Fruit fly (Drosophila melanogaster) whole organism, larva: ENCODE results near the gene CG14692.

Source experiments
- noc ChIP-seq: fragments of 200-800 bp; sonication (Bioruptor generic); optimal IDR thresholded peaks from 3 replicates; lab custom pipeline; 2019; ENCODE audit warnings: missing biosample characterization, mild to moderate bottlenecking, missing genetic modification characterization, moderate library complexity

The CG14692 gene

DNA sequence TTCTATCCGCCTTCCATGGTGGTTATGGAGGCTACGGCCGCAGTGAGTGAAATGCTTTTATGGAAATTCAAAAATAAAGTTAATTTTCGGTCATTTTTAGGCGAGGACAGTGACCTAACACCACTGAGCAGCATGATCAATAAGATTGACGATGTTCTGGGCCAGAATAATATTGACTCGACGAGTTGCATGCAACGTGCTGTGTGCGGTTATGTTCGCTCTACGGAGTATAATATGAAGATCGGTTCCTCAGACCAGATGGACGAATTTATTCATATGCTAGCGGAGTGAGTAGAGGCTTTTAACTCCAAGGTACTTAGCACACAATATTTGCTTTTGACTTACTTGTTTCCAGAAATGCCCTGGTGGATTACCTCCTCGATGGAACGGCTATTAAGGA lies 23.6 kb downstream of the CG14692 start:
- no peak for TF ChIP-seq noc (tag; lab: Kevin White, UChicago)

DNA sequence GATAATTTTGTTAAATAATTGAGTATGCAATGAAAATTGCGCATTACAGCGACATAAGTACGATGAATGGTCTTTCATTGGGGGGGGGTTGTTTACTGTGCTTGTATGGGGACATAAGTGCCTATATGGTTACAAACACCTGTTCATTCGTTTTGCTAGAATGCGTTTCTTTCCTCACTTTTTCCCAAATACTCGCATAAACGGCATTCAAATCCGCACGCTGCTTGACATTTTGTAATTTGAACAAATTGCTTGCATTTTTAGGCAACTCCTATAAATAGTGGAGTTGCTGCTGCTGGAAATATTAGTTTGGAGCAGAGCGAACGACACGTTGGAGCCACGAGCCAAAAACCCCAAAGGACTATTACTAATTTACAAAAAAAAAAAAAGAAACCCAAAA lies 24.5 kb downstream of the CG14692 start, which contains the start of gene Desi:
Desi (plus strand) TSS at position 301 of the 400 bp plus-strand sequence.
- no peak for TF ChIP-seq noc (tag; lab: Kevin White, UChicago)

DNA sequence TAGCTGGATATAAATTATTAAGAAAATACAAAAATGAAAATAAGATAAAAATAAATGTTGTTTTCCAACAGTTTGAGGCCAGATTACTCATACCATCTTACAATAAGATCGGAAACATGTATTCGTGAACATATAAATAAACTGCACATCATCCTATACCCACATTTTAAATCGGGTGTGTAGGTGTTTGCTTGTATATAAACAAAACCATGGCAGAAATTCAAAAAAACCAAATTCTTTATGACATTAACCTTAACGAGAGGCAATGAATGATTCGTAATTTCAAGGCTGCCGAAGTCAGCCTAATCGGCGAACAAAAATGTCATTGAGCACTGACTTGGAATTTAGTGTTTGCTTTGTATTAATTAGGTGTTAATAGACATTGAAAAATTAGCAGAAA lies 25.6 kb downstream of the CG14692 start:
- no peak for TF ChIP-seq noc (tag; lab: Kevin White, UChicago)

DNA sequence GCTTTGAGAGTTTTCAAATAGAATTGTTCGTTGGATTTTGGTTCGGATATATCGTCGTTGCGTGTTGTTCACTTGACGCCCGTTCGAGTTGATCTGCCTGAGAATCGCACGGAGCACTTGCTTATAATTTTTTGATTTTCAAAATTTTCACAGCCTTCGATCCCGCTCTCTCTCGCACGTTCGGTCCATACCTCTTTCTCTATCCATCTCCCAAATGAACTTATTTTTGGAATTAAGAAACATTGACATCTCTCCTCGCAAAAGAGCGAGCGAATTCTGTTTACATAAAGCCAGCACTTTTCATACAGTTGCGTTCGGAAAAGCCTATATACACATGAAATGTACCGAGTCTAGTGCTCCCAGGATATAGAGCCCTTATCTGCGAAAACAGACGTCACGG lies 26.5 kb downstream of the CG14692 start, which contains the start of the genes CG45076, CG45078 and fau:
CG45076 (minus strand) TSS at position 101 of the 400 bp plus-strand sequence.
CG45078 (minus strand) TSS at position 101 of the 400 bp plus-strand sequence.
fau (minus strand) TSS at position 101 of the 400 bp plus-strand sequence.
- no peak for TF ChIP-seq noc (tag; lab: Kevin White, UChicago)

- TF ChIP-seq noc (tag; lab: Kevin White, UChicago) = no peak
Measured at dm6 chr3R:10776047-10776659, 27.6 kb downstream of the CG14692 start.

DNA sequence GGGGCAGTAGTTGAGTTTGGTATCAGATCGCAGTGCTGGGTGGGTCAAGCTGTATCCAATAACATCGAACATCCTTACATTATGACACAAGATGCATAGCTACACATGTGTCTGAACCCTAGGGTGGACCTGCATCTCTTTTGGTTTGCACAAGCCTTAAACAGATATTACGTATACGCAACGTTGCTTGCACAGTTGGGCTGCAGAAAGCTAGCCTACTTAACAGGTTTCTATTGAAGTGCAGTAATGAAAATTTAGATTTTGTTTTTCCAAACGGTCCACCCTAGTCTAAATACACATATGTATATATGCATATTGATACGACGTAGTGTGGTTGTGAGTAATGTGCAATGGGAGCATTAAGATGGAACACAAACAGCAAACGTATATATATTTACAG lies 28.5 kb downstream of the CG14692 start:
- no peak for TF ChIP-seq noc (tag; lab: Kevin White, UChicago)

- TF ChIP-seq noc (tag; lab: Kevin White, UChicago) = no peak
Measured at dm6 chr3R:10767526-10767925, 36.2 kb downstream of the CG14692 start, which contains the start of gene TfIIFbeta. Gene TfIIFbeta (minus strand): TSS chr3R:10767804.

- no peak for TF ChIP-seq noc (tag; lab: Kevin White, UChicago)
Measured at dm6 chr3R:10761980-10762379, 41.8 kb downstream of the CG14692 start.

DNA sequence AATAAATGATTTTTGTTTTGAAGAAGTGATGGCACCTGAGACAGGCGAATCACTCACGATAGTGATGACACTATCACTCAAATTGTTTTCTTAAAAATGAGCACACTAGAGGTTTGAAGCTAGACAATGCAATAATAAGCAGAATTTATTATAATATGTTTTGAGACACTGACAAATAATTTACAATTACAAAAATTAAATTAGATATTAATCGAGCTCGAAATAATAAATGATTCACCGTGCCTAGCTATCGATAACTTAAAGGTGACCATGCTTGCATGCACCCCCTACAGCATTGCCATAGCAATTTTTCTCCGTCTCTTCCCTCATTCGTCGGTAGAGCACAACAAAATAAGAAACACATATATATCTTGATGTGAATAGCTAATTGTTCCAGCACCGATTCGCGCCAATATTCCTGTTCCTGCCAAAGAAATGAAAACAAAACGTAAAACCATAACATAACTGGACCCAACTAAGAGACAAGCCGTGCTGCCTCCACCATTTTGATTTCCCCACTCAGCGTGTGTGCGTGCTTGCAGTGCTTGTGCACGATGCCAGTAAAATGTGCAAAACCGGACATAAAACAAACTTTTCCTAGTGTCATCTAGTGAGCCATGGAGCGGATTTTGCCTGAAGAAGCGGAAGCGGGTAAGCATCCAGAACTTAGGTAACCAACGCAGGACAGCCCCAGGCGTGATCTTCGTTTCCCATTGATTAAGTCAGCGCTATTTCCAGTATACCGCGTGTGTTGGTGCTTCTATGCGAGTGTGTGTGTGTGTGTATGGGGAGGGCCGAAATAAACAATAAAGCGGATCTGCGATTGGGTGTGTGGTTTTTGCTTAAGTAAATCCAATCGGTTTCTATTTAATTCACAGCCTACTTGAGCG lies 42.5 kb downstream of the CG14692 start, which contains the start of the genes MED7 and Cap-H2:
MED7 (minus strand) TSS at position 67 of the 890 bp plus-strand sequence.
Cap-H2 (plus strand) TSS at position 345 of the 890 bp plus-strand sequence.
- TF ChIP-seq noc (tag; lab: Kevin White, UChicago) = peak; percentile 54

- TF ChIP-seq noc (tag; lab: Kevin White, UChicago) = no peak
Measured at dm6 chr3R:10759348-10759847, 44.4 kb downstream of the CG14692 start, which contains the start of gene CG31272. Gene CG31272 (minus strand): TSS chr3R:10759398.

DNA sequence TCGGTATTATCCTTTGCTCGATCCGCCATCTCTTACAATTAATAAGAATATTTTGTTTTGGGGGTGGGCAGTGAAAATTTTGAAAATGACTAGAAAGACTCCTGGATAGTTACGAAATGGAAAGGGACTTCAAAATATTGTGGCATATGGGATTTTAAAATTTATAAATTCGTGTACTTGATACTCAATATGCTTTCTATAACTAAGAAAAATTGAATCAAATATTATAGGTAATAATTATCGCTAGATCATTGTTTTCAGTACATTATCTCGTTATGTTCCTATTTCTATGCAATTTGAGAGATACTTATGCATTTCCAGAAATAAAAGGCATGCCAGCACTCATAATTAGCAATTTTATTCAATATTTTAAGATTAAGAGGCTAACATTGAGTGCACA lies 48.2 kb downstream of the CG14692 start, which contains the start of gene CG14691:
CG14691 (minus strand) TSS at position 101 of the 400 bp plus-strand sequence.
- TF ChIP-seq noc (tag; lab: Kevin White, UChicago) = no peak

DNA sequence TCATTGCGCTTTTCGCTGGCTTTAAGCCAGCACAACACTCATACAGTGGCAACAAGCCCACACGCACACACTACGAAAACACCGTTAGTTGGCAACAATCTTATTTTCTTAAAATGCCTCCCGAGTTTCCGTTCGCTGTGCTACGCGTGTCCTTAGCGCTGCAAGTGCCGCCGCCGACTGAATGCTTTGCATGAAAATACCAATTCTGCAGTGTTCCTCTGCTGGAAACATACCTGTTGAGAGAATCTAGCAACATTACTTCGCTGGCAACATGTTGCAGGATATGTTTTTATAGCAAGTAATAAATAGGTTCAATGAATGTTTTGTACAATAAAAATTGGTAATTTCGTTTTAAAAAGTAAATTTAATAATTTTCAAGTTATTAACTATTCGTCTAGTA lies 52.7 kb downstream of the CG14692 start, which contains the start of gene TkR86C:
TkR86C (minus strand) TSS at position 168 of the 400 bp plus-strand sequence.
- no peak for TF ChIP-seq noc (tag; lab: Kevin White, UChicago)

DNA sequence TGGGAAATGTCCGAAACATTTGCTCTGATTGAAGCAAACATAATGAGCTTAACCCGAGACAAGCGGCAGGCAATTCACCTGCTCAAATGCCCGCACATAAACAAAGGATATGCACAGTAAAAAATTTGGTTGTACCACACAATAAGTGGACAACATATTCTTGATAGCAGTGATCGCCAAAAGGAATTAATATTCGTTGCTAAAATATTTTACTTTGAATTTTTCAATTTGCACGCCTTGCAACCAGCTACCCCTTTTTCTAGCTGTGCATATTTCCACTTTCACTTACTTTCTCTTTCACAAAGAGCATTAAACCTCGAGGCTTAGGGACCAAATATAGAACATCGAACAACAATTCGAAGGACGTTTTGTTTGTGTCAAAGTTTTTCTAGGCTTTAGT lies 56.1 kb downstream of the CG14692 start:
- TF ChIP-seq noc (tag; lab: Kevin White, UChicago) = no peak
